Fruit fly (Drosophila melanogaster) whole organism, prepupa: ENCODE data around the gene sba.

Experiments
- Blimp-1 ChIP-seq: fragments of 200-800 bp; sonication (Bioruptor generic); optimal IDR thresholded peaks from 3 replicates; lab custom pipeline; 2017; ENCODE audit warnings: missing biosample characterization, missing genetic modification characterization, mild to moderate bottlenecking, moderate library complexity, missing genetic modification reagents
- CG10631 ChIP-seq: fragments of 200-800 bp; sonication (Bioruptor generic); optimal IDR thresholded peaks from 2 replicates; lab custom pipeline; 2016; ENCODE audit warnings: missing biosample characterization, missing genetic modification characterization
- CG10669 ChIP-seq: fragments of 200-800 bp; sonication (Bioruptor generic); optimal IDR thresholded peaks from 3 replicates; lab custom pipeline; 2018; ENCODE audit warnings: missing biosample characterization, mild to moderate bottlenecking, missing genetic modification characterization, moderate library complexity
- CG11294 ChIP-seq: fragments of 200-800 bp; sonication (Bioruptor generic); IDR thresholded peaks from 2 replicates; pipeline ENCODE4 v1.3.6; 2022; ENCODE audit warnings: missing biosample characterization, missing genetic modification characterization
- CG15336 ChIP-seq: fragments of 200-800 bp; sonication (Bioruptor generic); IDR thresholded peaks from 2 replicates; pipeline ENCODE4 v1.3.6; 2022; ENCODE audit warnings: missing biosample characterization, missing genetic modification characterization
- CG16779 ChIP-seq: fragments of 200-800 bp; sonication (Bioruptor generic); optimal IDR thresholded peaks from 3 replicates; lab custom pipeline; 2017; ENCODE audit warnings: missing biosample characterization, mild to moderate bottlenecking, missing genetic modification characterization
- CG31627 ChIP-seq: fragments of 200-800 bp; sonication (Bioruptor generic); optimal IDR thresholded peaks from 3 replicates; lab custom pipeline; 2016; ENCODE audit warnings: missing biosample characterization, missing genetic modification characterization
- CG32006 ChIP-seq: fragments of 200-800 bp; sonication (Bioruptor generic); optimal IDR thresholded peaks from 3 replicates; lab custom pipeline; 2017; ENCODE audit warnings: missing biosample characterization, mild to moderate bottlenecking, missing genetic modification characterization
- CG3919 ChIP-seq: fragments of 200-800 bp; sonication (Bioruptor generic); optimal IDR thresholded peaks from 3 replicates; lab custom pipeline; 2016; ENCODE audit warnings: missing biosample characterization, missing genetic modification characterization
- CG6163 ChIP-seq: fragments of 200-800 bp; sonication (Bioruptor generic); IDR thresholded peaks from 3 replicates; pipeline ENCODE4 v1.3.6; 2022; ENCODE audit warnings: missing biosample characterization, missing genetic modification characterization
- CG6854 ChIP-seq: fragments of 200-800 bp; sonication (Bioruptor generic); optimal IDR thresholded peaks from 2 replicates; lab custom pipeline; 2017; ENCODE audit warnings: missing biosample characterization, mild to moderate bottlenecking, missing genetic modification characterization
- CG8119 ChIP-seq: fragments of 200-800 bp; sonication (Bioruptor generic); IDR thresholded peaks from 3 replicates; pipeline ENCODE4 v1.3.6; 2022; ENCODE audit warnings: missing biosample characterization, missing genetic modification characterization
- CG9139 ChIP-seq: fragments of 200-800 bp; sonication (Bioruptor generic); optimal IDR thresholded peaks from 3 replicates; lab custom pipeline; 2017; ENCODE audit warnings: missing biosample characterization, mild to moderate bottlenecking, missing genetic modification characterization
- Eip75B ChIP-seq: fragments of 200-800 bp; sonication (Bioruptor generic); optimal IDR thresholded peaks from 3 replicates; lab custom pipeline; 2016; ENCODE audit warnings: missing biosample characterization, missing genetic modification characterization
- Eip78C ChIP-seq: fragments of 200-800 bp; sonication (Bioruptor generic); peaks from one replicate; lab custom pipeline; 2016; ENCODE audit warnings: missing biosample characterization, missing genetic modification characterization
- Ets96B ChIP-seq: fragments of 200-800 bp; optimal IDR thresholded peaks from 2 replicates; lab custom pipeline; 2019; ENCODE audit warnings: missing biosample characterization, mild to moderate bottlenecking, missing genetic modification characterization, moderate library complexity
- Gug ChIP-seq: fragments of 200-800 bp; sonication (Bioruptor generic); IDR thresholded peaks from 2 replicates; pipeline ENCODE4 v1.3.6; 2022; ENCODE audit warnings: missing biosample characterization, missing genetic modification characterization
- Hr38 ChIP-seq: sonication (Bioruptor generic); optimal IDR thresholded peaks from 2 replicates; lab custom pipeline; 2016; ENCODE audit warnings: missing biosample characterization, missing genetic modification characterization
- Hr4 ChIP-seq: fragments of 200-800 bp; sonication (Bioruptor generic); optimal IDR thresholded peaks from 3 replicates; lab custom pipeline; 2016; ENCODE audit warnings: missing biosample characterization, missing genetic modification characterization
- Lpt ChIP-seq: fragments of 200-800 bp; sonication (Bioruptor generic); optimal IDR thresholded peaks from 3 replicates; lab custom pipeline; 2016; ENCODE audit warnings: missing biosample characterization, missing genetic modification characterization
- OdsH ChIP-seq: fragments of 200-800 bp; sonication (Bioruptor generic); optimal IDR thresholded peaks from 3 replicates; lab custom pipeline; 2016; ENCODE audit warnings: missing biosample characterization, missing genetic modification characterization
- Sox102F ChIP-seq: fragments of 200-800 bp; sonication (Bioruptor generic); optimal IDR thresholded peaks from 2 replicates; lab custom pipeline; 2016; ENCODE audit warnings: missing biosample characterization, mild to moderate bottlenecking, missing genetic modification characterization
- Sox15 ChIP-seq: fragments of 200-800 bp; sonication (Bioruptor generic); optimal IDR thresholded peaks from 3 replicates; lab custom pipeline; 2016; ENCODE audit warnings: missing biosample characterization, missing genetic modification characterization
- achi ChIP-seq: fragments of 200-800 bp; sonication (Bioruptor generic); optimal IDR thresholded peaks from 3 replicates; lab custom pipeline; 2016; ENCODE audit warnings: missing biosample characterization, missing genetic modification characterization
- dsx ChIP-seq: fragments of 200-800 bp; optimal IDR thresholded peaks from 3 replicates; lab custom pipeline; 2019; ENCODE audit warnings: missing biosample characterization, mild to moderate bottlenecking, missing genetic modification characterization, moderate library complexity; ENCODE audit not compliant: poor library complexity, severe bottlenecking
- eg ChIP-seq: fragments of 200-800 bp; sonication (Bioruptor generic); IDR thresholded peaks from 3 replicates; pipeline ENCODE4 v1.3.6; 2022; ENCODE audit warnings: missing biosample characterization, missing genetic modification characterization
- esn ChIP-seq: fragments of 200-800 bp; sonication (Bioruptor generic); optimal IDR thresholded peaks from 2 replicates; lab custom pipeline; 2016; ENCODE audit warnings: missing biosample characterization, mild to moderate bottlenecking, missing genetic modification characterization, moderate library complexity
- fd59A ChIP-seq: fragments of 200-800 bp; sonication (Bioruptor generic); optimal IDR thresholded peaks from 2 replicates; lab custom pipeline; 2017; ENCODE audit warnings: missing biosample characterization, mild to moderate bottlenecking, missing genetic modification characterization, missing genetic modification reagents
- fd85E ChIP-seq: fragments of 200-800 bp; sonication (Bioruptor generic); optimal IDR thresholded peaks from 3 replicates; lab custom pipeline; 2016; ENCODE audit warnings: missing biosample characterization, missing genetic modification characterization
- fkh ChIP-seq: fragments of 200-800 bp; sonication (Bioruptor generic); optimal IDR thresholded peaks from 3 replicates; lab custom pipeline; 2017; ENCODE audit warnings: missing biosample characterization, mild to moderate bottlenecking, missing genetic modification characterization, moderate library complexity
- net ChIP-seq: fragments of 200-800 bp; sonication (Bioruptor generic); optimal IDR thresholded peaks from 3 replicates; lab custom pipeline; 2016; ENCODE audit warnings: missing biosample characterization, missing genetic modification characterization
- salr ChIP-seq, 2 experiments: fragments of 200-800 bp; sonication (Bioruptor generic); optimal IDR thresholded peaks; 3 replicates each; lab custom pipeline; 2016 to 2018; ENCODE audit warnings: missing biosample characterization in 2 of 2, missing genetic modification characterization in 2 of 2, mild to moderate bottlenecking in 1 of 2
- spab ChIP-seq: fragments of 200-800 bp; sonication (Bioruptor generic); optimal IDR thresholded peaks from 2 replicates; lab custom pipeline; 2017; ENCODE audit warnings: missing biosample characterization, mild to moderate bottlenecking, missing genetic modification characterization, missing genetic modification reagents
- ss ChIP-seq, 2 experiments: fragments of 200-800 bp; sonication (Bioruptor generic); optimal IDR thresholded peaks; 2 replicates in 1 of 2; 3 replicates in 1 of 2; lab custom pipeline; 2017 to 2018; ENCODE audit warnings: mild to moderate bottlenecking in 2 of 2, missing biosample characterization in 2 of 2, missing genetic modification characterization in 2 of 2, moderate library complexity in 1 of 2
- svp ChIP-seq: fragments of 200-800 bp; sonication (Bioruptor generic); peaks from one replicate; lab custom pipeline; 2016; ENCODE audit warnings: missing biosample characterization, missing genetic modification characterization
- topi ChIP-seq: fragments of 200-800 bp; sonication (Bioruptor generic); optimal IDR thresholded peaks from 3 replicates; lab custom pipeline; 2016; ENCODE audit warnings: missing biosample characterization, missing genetic modification characterization
- vri ChIP-seq: fragments of 200-800 bp; sonication (Bioruptor generic); optimal IDR thresholded peaks from 3 replicates; lab custom pipeline; 2016; ENCODE audit warnings: missing biosample characterization, mild to moderate bottlenecking, missing genetic modification characterization

The sba gene

dm6 chr3R:23958091-23958838 is 35.5 kb upstream of the sba start, which contains the start of the genes GluProRS and AP-1sigma (continued):
- TF ChIP-seq fd59A (GFP tag; lab: Kevin White, UChicago) (peak; percentile 59), achi (GFP tag; lab: Kevin White, UChicago) (peak; percentile 79), CG32006 (GFP tag; lab: Kevin White, UChicago) (peak; percentile 85), vri (GFP tag; lab: Kevin White, UChicago) (peak; percentile 74), CG9139 (GFP tag; lab: Kevin White, UChicago) (no peak), salr (GFP tag; optimal IDR thresholded peaks at IDR 0.05; lab: Kevin White, UChicago) (peak in 1 of 2 experiments; percentile 76), Hr4 (GFP tag; lab: Kevin White, UChicago) (peak; percentile 87), CG10631 (GFP tag; lab: Kevin White, UChicago) (peak; percentile 92), Gug (GFP tag; lab: Robert Waterston, UW) (peak; percentile 90), Eip78C (GFP tag; lab: Kevin White, UChicago) (peak; percentile 95)
- TF ChIP-seq, all 60 proteins: peak for 54

DNA sequence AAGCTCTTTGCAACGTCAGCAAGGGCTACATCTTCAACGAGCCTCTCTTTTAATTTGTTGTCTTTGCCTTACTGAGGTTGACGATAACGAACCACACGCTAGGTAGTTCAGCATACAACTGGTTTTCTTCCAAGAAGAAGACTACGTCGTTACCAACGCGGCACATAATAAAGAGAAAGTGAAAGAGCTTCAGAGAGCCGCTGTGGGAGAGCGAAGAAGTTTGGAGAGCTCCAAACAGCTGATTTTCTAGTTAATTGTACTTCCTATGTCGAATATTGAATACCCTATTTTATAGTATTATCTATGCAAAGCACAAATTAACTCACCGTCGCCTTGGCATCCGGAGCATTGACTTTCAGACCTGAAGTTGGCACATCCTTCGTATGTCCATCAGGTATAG is 32.6 kb upstream of the sba start:
- TF ChIP-seq Sox15 (GFP tag; lab: Kevin White, UChicago) (no peak), fkh (no peak), Sox102F (peak; percentile 17), eg (peak; percentile 17; the same call in 1 of the 3 replicates), CG8119 (GFP tag; lab: Robert Waterston, UW) (peak; percentile 29; the same call in 1 of the 3 replicates), Lpt (GFP tag; lab: Kevin White, UChicago) (peak; percentile 20), dsx (GFP tag; lab: Kevin White, UChicago) (peak; percentile 57), topi (GFP tag; lab: Kevin White, UChicago) (peak; percentile 21), CG6163 (peak; percentile 41; the same call in 1 of the 3 replicates), Hr38 (GFP tag; lab: Kevin White, UChicago) (no peak), spab (no peak), CG6854 (peak; percentile 56), fd85E (GFP tag; lab: Kevin White, UChicago) (no peak), Blimp-1 (GFP tag; lab: Kevin White, UChicago) (peak; percentile 90), ss (GFP tag; optimal IDR thresholded peaks at IDR 0.05; lab: Kevin White, UChicago) (peak in 1 of 2 experiments; percentile 24), OdsH (no peak), CG11294 (no peak), Eip78C (GFP tag; lab: Kevin White, UChicago) (peak; percentile 81), net (GFP tag; lab: Kevin White, UChicago) (no peak), esn (GFP tag; lab: Kevin White, UChicago) (peak; percentile 23), svp (GFP tag; lab: Kevin White, UChicago) (peak; percentile 46), CG31627 (GFP tag; lab: Kevin White, UChicago) (no peak), CG16779 (tag; lab: Kevin White, UChicago) (no peak), CG3919 (peak; percentile 41), CG15336 (GFP tag; lab: Robert Waterston, UW) (peak; percentile 55; the same call in 1 of the 2 replicates), Ets96B (tag; lab: Kevin White, UChicago) (no peak), CG10669 (GFP tag; lab: Kevin White, UChicago) (no peak), achi (GFP tag; lab: Kevin White, UChicago) (no peak), Eip75B (peak; percentile 30)
- TF ChIP-seq, all 60 proteins: peak for 16
